Worm (Caenorhabditis elegans) whole organism, late embryonic: ENCODE measurements around the gene aex-2.

Experiments used
- C08G9.2 ChIP-seq: sonication (generic microtip); optimal IDR thresholded peaks from 2 replicates; lab custom pipeline; 2016; ENCODE audit warnings: mild to moderate bottlenecking, missing genetic modification characterization, moderate library complexity, missing compliant biosample characterization
- C38D4.7 ChIP-seq: fragments of 200-800 bp; sonication (Bioruptor generic); optimal IDR thresholded peaks from 2 replicates; lab custom pipeline; 2018; ENCODE audit warnings: mild to moderate bottlenecking, missing genetic modification characterization, moderate library complexity, missing compliant biosample characterization
- K02D7.2 ChIP-seq: sonication (generic microtip); optimal IDR thresholded peaks from 2 replicates; lab custom pipeline; 2017; ENCODE audit warnings: mild to moderate bottlenecking, missing genetic modification characterization, missing compliant biosample characterization
- K09A11.1 ChIP-seq: sonication (generic microtip); optimal IDR thresholded peaks from 2 replicates; lab custom pipeline; 2017; ENCODE audit warnings: antibody characterized with exemption, mild to moderate bottlenecking, missing genetic modification characterization, missing compliant biosample characterization; ENCODE audit not compliant: insufficient read depth
- Y22D7AL.16 ChIP-seq: sonication (generic microtip); optimal IDR thresholded peaks from 2 replicates; lab custom pipeline; 2016; ENCODE audit warnings: missing genetic modification characterization, missing compliant biosample characterization
- ahr-1 ChIP-seq: sonication (generic microtip); optimal IDR thresholded peaks from 2 replicates; lab custom pipeline; 2016; ENCODE audit warnings: missing genetic modification characterization, missing compliant biosample characterization
- ama-1 ChIP-seq: fragments of 150-350 bp; optimal IDR thresholded peaks from 2 replicates; lab custom pipeline; 2014
- ceh-18 ChIP-seq: sonication (generic microtip); optimal IDR thresholded peaks from 2 replicates; lab custom pipeline; 2016; ENCODE audit warnings: missing genetic modification characterization, missing compliant biosample characterization
- ceh-19 ChIP-seq: fragments of 200-800 bp; sonication (Bioruptor generic); optimal IDR thresholded peaks from 2 replicates; lab custom pipeline; 2018; ENCODE audit warnings: mild to moderate bottlenecking, missing genetic modification characterization, missing compliant biosample characterization
- ceh-2 ChIP-seq: sonication (generic microtip); optimal IDR thresholded peaks from 2 replicates; lab custom pipeline; 2016; ENCODE audit warnings: missing genotype, missing genetic modification characterization, missing compliant biosample characterization
- ceh-30 ChIP-seq: fragments of 150-350 bp; optimal IDR thresholded peaks from 2 replicates; lab custom pipeline; 2014; ENCODE audit warnings: missing biosample characterization, missing genetic modification characterization
- ceh-31 ChIP-seq: sonication (generic microtip); optimal IDR thresholded peaks from 2 replicates; lab custom pipeline; 2016; ENCODE audit warnings: missing genetic modification characterization, missing compliant biosample characterization
- ceh-6 ChIP-seq: fragments of 200-800 bp; sonication (Bioruptor generic); optimal IDR thresholded peaks from 2 replicates; lab custom pipeline; 2018; ENCODE audit warnings: mild to moderate bottlenecking, missing genetic modification characterization, missing compliant biosample characterization
- ceh-9 ChIP-seq: sonication (generic microtip); optimal IDR thresholded peaks from 2 replicates; lab custom pipeline; 2016; ENCODE audit warnings: mild to moderate bottlenecking, missing genetic modification characterization, inconsistent platforms, missing compliant biosample characterization
- dmd-4 ChIP-seq: sonication (generic microtip); optimal IDR thresholded peaks from 2 replicates; lab custom pipeline; 2016; ENCODE audit warnings: borderline replicate concordance, missing genetic modification characterization, missing compliant biosample characterization
- dve-1 ChIP-seq: sonication (generic microtip); optimal IDR thresholded peaks from 2 replicates; lab custom pipeline; 2017; ENCODE audit warnings: antibody characterized with exemption, mild to moderate bottlenecking, missing genetic modification characterization, missing compliant biosample characterization
- elt-4 ChIP-seq: sonication (generic microtip); optimal IDR thresholded peaks from 2 replicates; lab custom pipeline; 2016; ENCODE audit warnings: missing genetic modification characterization, missing compliant biosample characterization
- ets-4 ChIP-seq: sonication (generic microtip); optimal IDR thresholded peaks from 2 replicates; lab custom pipeline; 2016; ENCODE audit warnings: missing genetic modification characterization, missing compliant biosample characterization
- fax-1 ChIP-seq: sonication (generic microtip); optimal IDR thresholded peaks from 2 replicates; lab custom pipeline; 2016; ENCODE audit warnings: missing genotype, missing genetic modification characterization, missing compliant biosample characterization
- fkh-10 ChIP-seq: fragments of 150-350 bp; optimal IDR thresholded peaks from 2 replicates; lab custom pipeline; 2014; ENCODE audit warnings: missing biosample characterization, missing genetic modification reagents, missing genetic modification characterization
- hlh-15 ChIP-seq: sonication (generic microtip); optimal IDR thresholded peaks from 2 replicates; lab custom pipeline; 2016; ENCODE audit warnings: missing genetic modification characterization, missing compliant biosample characterization
- hlh-30 ChIP-seq: sonication (generic microtip); optimal IDR thresholded peaks from 2 replicates; lab custom pipeline; 2017; ENCODE audit warnings: antibody characterized with exemption, missing genetic modification characterization, missing compliant biosample characterization; ENCODE audit not compliant: insufficient read depth
- lim-6 ChIP-seq: sonication (generic microtip); optimal IDR thresholded peaks from 2 replicates; lab custom pipeline; 2016; ENCODE audit warnings: missing genetic modification characterization, missing compliant biosample characterization
- lin-11 ChIP-seq: fragments of 200-800 bp; sonication (Bioruptor generic); optimal IDR thresholded peaks from 2 replicates; lab custom pipeline; 2018; ENCODE audit warnings: mild to moderate bottlenecking, missing genetic modification characterization, missing compliant biosample characterization
- madf-2 ChIP-seq: sonication (generic microtip); optimal IDR thresholded peaks from 2 replicates; lab custom pipeline; 2017; ENCODE audit warnings: missing genetic modification characterization, missing compliant biosample characterization
- nhr-11 ChIP-seq: fragments of 150-350 bp; optimal IDR thresholded peaks from 2 replicates; lab custom pipeline; 2014; ENCODE audit warnings: missing biosample characterization, missing genetic modification characterization
- nhr-232 ChIP-seq: sonication (generic microtip); optimal IDR thresholded peaks from 2 replicates; lab custom pipeline; 2016; ENCODE audit warnings: missing genetic modification characterization, missing compliant biosample characterization
- npax-4 ChIP-seq: sonication (generic microtip); optimal IDR thresholded peaks from 2 replicates; lab custom pipeline; 2016; ENCODE audit warnings: missing genetic modification characterization, missing compliant biosample characterization
- pag-3 ChIP-seq: sonication (generic microtip); optimal IDR thresholded peaks from 2 replicates; lab custom pipeline; 2016; ENCODE audit warnings: missing compliant biosample characterization, missing genetic modification characterization, borderline replicate concordance
- pat-9 ChIP-seq: fragments of 200-800 bp; sonication (Bioruptor generic); optimal IDR thresholded peaks from 2 replicates; lab custom pipeline; 2018; ENCODE audit warnings: mild to moderate bottlenecking, missing genetic modification characterization, moderate library complexity, missing compliant biosample characterization
- pha-2 ChIP-seq: sonication (generic microtip); optimal IDR thresholded peaks from 2 replicates; lab custom pipeline; 2017; ENCODE audit warnings: mild to moderate bottlenecking, missing genetic modification characterization, missing compliant biosample characterization
- pqm-1 ChIP-seq: sonication (generic microtip); optimal IDR thresholded peaks from 2 replicates; lab custom pipeline; 2016; ENCODE audit warnings: missing genetic modification characterization, missing compliant biosample characterization
- ref-2 ChIP-seq: sonication (generic microtip); optimal IDR thresholded peaks from 2 replicates; lab custom pipeline; 2016; ENCODE audit warnings: missing genetic modification characterization, missing compliant biosample characterization
- rnt-1 ChIP-seq: sonication (generic microtip); optimal IDR thresholded peaks from 2 replicates; lab custom pipeline; 2016; ENCODE audit warnings: missing genetic modification characterization, missing compliant biosample characterization
- sdc-2 ChIP-seq: sonication (generic microtip); optimal IDR thresholded peaks from 2 replicates; lab custom pipeline; 2016; ENCODE audit warnings: missing genotype, missing genetic modification characterization, missing compliant biosample characterization
- sox-2 ChIP-seq: fragments of 200-800 bp; sonication (Bioruptor generic); IDR thresholded peaks from 2 replicates; pipeline ENCODE4 v1.3.6; 2022; ENCODE audit warnings: missing genetic modification reagents, missing genetic modification characterization, missing compliant biosample characterization
- sox-4 ChIP-seq: sonication (generic microtip); optimal IDR thresholded peaks from 2 replicates; lab custom pipeline; 2017; ENCODE audit warnings: mild to moderate bottlenecking, missing genetic modification characterization, inconsistent platforms, missing compliant biosample characterization
- tbx-2 ChIP-seq: sonication (generic microtip); optimal IDR thresholded peaks from 2 replicates; lab custom pipeline; 2016; ENCODE audit warnings: missing genetic modification characterization, missing compliant biosample characterization
- ttx-3 ChIP-seq: sonication (generic microtip); optimal IDR thresholded peaks from 2 replicates; lab custom pipeline; 2016; ENCODE audit warnings: missing genetic modification reagents, missing genetic modification characterization, missing compliant biosample characterization
- unc-42 ChIP-seq: sonication (generic microtip); optimal IDR thresholded peaks from 2 replicates; lab custom pipeline; 2016; ENCODE audit warnings: missing genotype, missing genetic modification characterization, missing compliant biosample characterization
- unc-55 ChIP-seq: sonication (generic microtip); optimal IDR thresholded peaks from 2 replicates; lab custom pipeline; 2017; ENCODE audit warnings: missing biosample characterization, missing genetic modification reagents, missing genetic modification characterization
- unc-86 ChIP-seq: sonication (generic microtip); optimal IDR thresholded peaks from 2 replicates; lab custom pipeline; 2016; ENCODE audit warnings: missing genetic modification characterization, missing compliant biosample characterization
- ztf-16 ChIP-seq: sonication (generic microtip); optimal IDR thresholded peaks from 2 replicates; lab custom pipeline; 2017; ENCODE audit warnings: missing genetic modification characterization, missing compliant biosample characterization

The aex-2 gene

DNA sequence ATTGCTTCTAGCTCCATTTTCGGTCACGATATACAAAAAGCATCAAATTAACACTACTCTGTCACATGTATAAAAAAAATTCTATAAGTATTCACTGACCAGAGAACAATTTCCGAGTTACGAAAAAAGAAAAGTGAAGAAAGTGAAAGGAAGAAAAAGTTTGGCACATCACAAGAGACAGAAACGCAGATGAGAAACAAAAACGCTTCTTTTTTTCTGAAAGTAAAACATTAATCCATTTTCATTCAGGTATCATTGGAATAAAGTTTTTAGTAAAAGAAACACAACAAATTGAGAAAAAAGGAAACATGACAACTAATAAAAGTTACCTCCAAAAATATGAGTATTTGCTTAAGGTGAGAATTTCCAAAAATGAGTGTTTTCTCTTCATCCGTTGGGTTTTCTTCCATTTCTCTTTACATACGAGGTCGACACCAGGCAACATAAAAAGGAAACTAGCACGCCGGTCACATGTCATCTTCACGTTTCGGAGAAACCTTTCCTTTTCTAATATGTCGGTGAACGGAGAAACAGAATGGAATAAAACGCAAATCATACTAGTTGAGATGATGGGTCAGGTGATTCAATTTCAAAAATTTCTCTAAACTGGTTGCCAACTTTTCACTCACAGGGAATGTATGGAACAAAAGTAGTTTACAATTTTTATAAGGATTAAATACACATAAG is 10.0 kb downstream of the aex-2 start:
- no peak for TF ChIP-seq elt-4 (tag; lab: Kevin White, UChicago)
- TF ChIP-seq ztf-16, result no peak
- no peak for TF ChIP-seq ceh-31 (tag; lab: Kevin White, UChicago)
- no peak for TF ChIP-seq K02D7.2 (tag; lab: Kevin White, UChicago)
- TF ChIP-seq dve-1 (tag; lab: Kevin White, UChicago), result no peak
- no peak for TF ChIP-seq K09A11.1 (tag; lab: Kevin White, UChicago)
- no peak for TF ChIP-seq dmd-4 (tag; lab: Kevin White, UChicago)
- no peak for TF ChIP-seq ceh-30 (tag; lab: Kevin White, UChicago)
- TF ChIP-seq nhr-232 (tag; lab: Kevin White, UChicago), result no peak
- no peak for TF ChIP-seq ceh-6 (GFP tag; lab: Kevin White, UChicago)
- TF ChIP-seq ceh-19 (GFP tag; lab: Kevin White, UChicago), result no peak
- TF ChIP-seq, all 69 proteins: peak for 0

DNA sequence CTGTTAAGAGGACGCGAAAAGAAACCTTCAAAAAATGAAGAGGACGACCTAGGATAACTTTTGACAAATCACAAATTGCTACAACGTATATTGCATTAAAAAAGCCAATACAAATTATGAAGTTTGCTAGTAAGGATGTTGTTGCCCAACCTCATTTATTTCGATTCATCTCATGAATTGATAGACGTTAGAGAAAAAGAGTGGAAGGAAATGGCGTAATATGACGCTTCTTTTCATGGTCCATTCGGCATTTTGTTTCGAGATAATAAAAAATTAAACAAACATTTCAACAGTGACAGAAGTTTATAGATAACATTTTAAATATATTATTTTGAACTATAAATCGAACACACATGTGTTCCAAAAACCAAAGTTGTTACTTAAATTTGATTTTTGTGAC is 12.0 kb downstream of the aex-2 start:
- TF ChIP-seq pha-2 (tag; lab: Kevin White, UChicago), result no peak
- TF ChIP-seq pag-3 (tag; lab: Kevin White, UChicago), result no peak
- TF ChIP-seq ztf-16, result no peak
- no peak for TF ChIP-seq C08G9.2 (tag; lab: Kevin White, UChicago)
- TF ChIP-seq ahr-1 (tag; lab: Kevin White, UChicago), result no peak
- no peak for TF ChIP-seq ceh-31 (tag; lab: Kevin White, UChicago)
- TF ChIP-seq sdc-2 (tag; lab: Kevin White, UChicago), result no peak
- TF ChIP-seq fax-1 (tag; lab: Kevin White, UChicago), result no peak
- no peak for TF ChIP-seq fkh-10 (GFP tag; lab: Kevin White, UChicago)
- no peak for TF ChIP-seq pat-9 (tag; lab: Kevin White, UChicago)
- TF ChIP-seq lim-6 (tag; lab: Kevin White, UChicago), result no peak
- no peak for TF ChIP-seq unc-86 (tag; lab: Kevin White, UChicago)

DNA sequence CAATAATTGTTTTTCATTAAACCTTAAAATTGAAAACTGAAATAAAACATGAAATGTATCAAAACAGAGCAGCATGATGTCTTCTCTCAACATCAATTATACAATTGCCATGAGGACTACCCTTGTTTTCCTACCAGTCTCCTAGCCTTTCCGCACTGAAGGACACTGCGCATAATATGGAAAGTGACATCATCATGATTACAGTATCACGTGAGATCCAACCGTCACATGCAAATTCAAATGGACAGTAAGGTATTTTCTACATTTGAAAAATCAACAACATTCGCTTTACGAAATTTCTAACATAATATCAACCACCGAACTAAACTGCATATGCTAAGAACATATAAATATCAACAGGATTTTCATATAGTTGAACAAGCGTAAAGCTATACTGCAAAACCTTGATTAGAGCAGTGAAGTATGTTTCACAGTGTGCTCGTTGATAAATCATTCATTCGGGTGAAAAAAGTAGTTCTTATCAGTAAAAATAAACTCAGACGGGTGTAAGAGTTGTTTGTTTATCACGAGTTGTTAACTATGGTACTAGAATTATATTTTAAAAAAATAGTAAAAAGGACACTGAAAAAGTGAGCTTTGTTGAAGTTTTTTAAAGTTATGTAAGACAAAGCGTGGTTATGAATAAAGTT is 14.0 kb downstream of the aex-2 start:
- TF ChIP-seq hlh-30 (tag; lab: Kevin White, UChicago), result peak; percentile 67
- TF ChIP-seq tbx-2 (tag; lab: Kevin White, UChicago), result no peak

DNA sequence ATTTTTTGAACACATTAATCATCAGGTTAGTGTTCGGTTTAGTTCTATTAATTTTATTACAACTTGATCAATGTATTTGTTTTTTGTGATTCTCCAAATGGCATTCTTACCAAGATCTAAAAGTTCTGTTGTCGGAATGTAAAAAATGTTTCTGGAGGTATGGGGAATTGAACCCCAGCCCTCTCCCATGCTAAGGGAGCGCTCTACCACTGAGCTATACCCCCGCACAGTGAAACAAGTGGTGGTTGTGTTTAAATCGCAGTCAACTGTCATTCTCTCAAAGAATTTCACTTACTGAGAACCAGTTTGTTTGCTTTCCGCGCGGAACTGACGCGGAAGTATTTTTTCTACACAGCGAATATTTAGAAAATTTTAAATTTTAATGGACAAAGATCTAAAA is 15.2 kb downstream of the aex-2 start:
- TF ChIP-seq ttx-3 (tag; lab: Kevin White, UChicago) (peak; percentile 84), ceh-19 (GFP tag; lab: Kevin White, UChicago) (peak; percentile 71), lim-6 (tag; lab: Kevin White, UChicago) (no peak), C08G9.2 (tag; lab: Kevin White, UChicago) (peak; percentile 64), ets-4 (tag; lab: Kevin White, UChicago) (no peak), lin-11 (tag; lab: Kevin White, UChicago) (peak; percentile 80), nhr-11 (tag; lab: Kevin White, UChicago) (no peak), fkh-10 (GFP tag; lab: Kevin White, UChicago) (peak; percentile 67), elt-4 (tag; lab: Kevin White, UChicago) (no peak), madf-2 (tag; lab: Kevin White, UChicago) (peak; percentile 74), pqm-1 (tag; lab: Kevin White, UChicago) (no peak), fax-1 (tag; lab: Kevin White, UChicago) (peak; percentile 77), Y22D7AL.16 (tag; lab: Kevin White, UChicago) (peak; percentile 82), unc-42 (tag; lab: Kevin White, UChicago) (peak; percentile 11), sox-4 (tag; lab: Kevin White, UChicago) (peak; percentile 88), ceh-18 (peak; percentile 59), unc-55 (GFP tag; lab: Kevin White, UChicago) (no peak), hlh-15 (tag; lab: Kevin White, UChicago) (peak; percentile 76), ceh-9 (peak; percentile 45), ama-1 (lab: Kevin White, UChicago) (no peak), npax-4 (peak; percentile 71), pag-3 (tag; lab: Kevin White, UChicago) (peak; percentile 79), pha-2 (tag; lab: Kevin White, UChicago) (peak; percentile 83), sox-2 (peak; percentile 73), ceh-2 (peak; percentile 63), K02D7.2 (tag; lab: Kevin White, UChicago) (peak; percentile 89), rnt-1 (peak; percentile 38), ref-2 (tag; lab: Kevin White, UChicago) (peak; percentile 78), hlh-30 (tag; lab: Kevin White, UChicago) (no peak), C38D4.7 (GFP tag; lab: Kevin White, UChicago) (peak; percentile 77)
